Worm (Caenorhabditis elegans): ENCODE data around the gene Y67D2.2.

Y67D2.2 gene

DNA sequence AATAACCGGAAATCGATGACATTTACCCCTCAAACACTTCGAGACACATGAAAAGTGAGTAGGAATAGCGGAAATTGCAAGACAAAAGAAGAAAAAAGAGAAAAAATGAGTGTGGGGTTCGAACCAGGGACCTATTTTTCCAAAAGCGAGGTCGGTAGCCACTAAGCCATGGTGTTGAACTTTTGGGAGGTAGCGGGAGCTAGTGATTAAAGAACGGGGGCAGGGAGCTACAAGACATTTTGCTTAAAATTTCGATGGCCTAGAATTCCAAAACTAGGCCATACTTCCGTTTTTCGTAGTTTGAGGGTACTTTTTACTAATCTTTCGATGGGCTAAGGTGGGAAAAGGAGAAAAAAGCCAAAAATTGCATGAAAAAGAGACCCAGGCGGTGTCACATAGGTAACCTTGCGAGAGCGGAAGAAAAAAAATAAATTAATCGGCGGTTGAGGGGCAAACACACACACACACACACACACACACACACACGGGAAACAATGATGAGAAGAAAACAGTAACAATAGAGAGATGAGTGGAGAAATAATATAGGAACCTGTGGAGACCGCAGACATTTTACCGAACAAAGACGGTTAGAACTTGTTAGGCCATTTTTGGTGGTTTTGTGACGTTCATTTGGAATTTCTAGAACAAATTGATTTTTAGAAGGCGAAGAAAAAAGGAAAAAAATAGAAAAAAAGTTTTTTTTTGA, 43.0 kb downstream of the Y67D2.2 start (continued):
- TF ChIP-seq mdl-1 (tag; optimal IDR thresholded peaks at IDR 0.05) (no peak), F16B12.6 (tag; optimal IDR thresholded peaks at IDR 0.05) (no peak), fkh-8 (tag; optimal IDR thresholded peaks at IDR 0.05) (peak; percentile 55), lin-15B (tag; optimal IDR thresholded peaks at IDR 0.05) (no peak), fkh-4 (tag; optimal IDR thresholded peaks at IDR 0.05; ENCODE audit: borderline replicate concordance) (no peak), ceh-82 (tag; optimal IDR thresholded peaks at IDR 0.05) (no peak), fos-1 (tag; optimal IDR thresholded peaks at IDR 0.05) (no peak), hlh-4 (tag; optimal IDR thresholded peaks at IDR 0.05) (no peak), lin-13 (GFP tag; optimal IDR thresholded peaks at IDR 0.05) (peak; percentile 25), lir-3 (tag; optimal IDR thresholded peaks at IDR 0.05; ENCODE audit: poor library complexity) (peak; percentile 52), tlp-1 (tag; optimal IDR thresholded peaks at IDR 0.05) (no peak), unc-130 (tag; optimal IDR thresholded peaks at IDR 0.05) (no peak), lin-14 (GFP tag; optimal IDR thresholded peaks at IDR 0.05) (peak; percentile 68), unc-86 (tag; optimal IDR thresholded peaks at IDR 0.05) (no peak), skn-1 (tag; optimal IDR thresholded peaks at IDR 0.05) (peak; percentile 8), hpl-2 (GFP tag; optimal IDR thresholded peaks at IDR 0.05) (no peak), lin-35 (GFP tag; optimal IDR thresholded peaks at IDR 0.05) (no peak), swsn-7 (tag; optimal IDR thresholded peaks at IDR 0.05) (peak; percentile 1), Y116A8C.19 (tag; optimal IDR thresholded peaks at IDR 0.05; ENCODE audit: borderline replicate concordance) (no peak), nhr-28 (tag; optimal IDR thresholded peaks at IDR 0.05) (no peak), ceh-88 (GFP tag; IDR thresholded peaks at IDR 0.05) (no peak), nhr-77 (tag; optimal IDR thresholded peaks at IDR 0.05) (no peak), aly-2 (tag; optimal IDR thresholded peaks at IDR 0.05) (no peak), nhr-84 (tag; optimal IDR thresholded peaks at IDR 0.05) (no peak), C16A3.4 (tag; optimal IDR thresholded peaks at IDR 0.05) (no peak), unc-62 (GFP tag; optimal IDR thresholded peaks at IDR 0.05) (no peak), nhr-90 (tag; optimal IDR thresholded peaks at IDR 0.05; ENCODE audit: poor library complexity) (peak; percentile 43), pax-3 (tag; optimal IDR thresholded peaks at IDR 0.05) (no peak), ztf-11 (tag; optimal IDR thresholded peaks at IDR 0.05) (peak in 1 of 2 experiments; percentile 26), nhr-71 (tag; optimal IDR thresholded peaks at IDR 0.05) (peak; percentile 53), pqm-1 (tag; optimal IDR thresholded peaks at IDR 0.05) (no peak), sox-4 (tag; optimal IDR thresholded peaks at IDR 0.05) (no peak), lsy-2 (tag; optimal IDR thresholded peaks at IDR 0.05) (peak in 1 of 2 experiments; percentile 2), nhr-20 (tag; optimal IDR thresholded peaks at IDR 0.05) (peak; percentile 37), snu-23 (GFP tag; optimal IDR thresholded peaks at IDR 0.05) (peak; percentile 40), pag-3 (tag; optimal IDR thresholded peaks at IDR 0.05; ENCODE audit: borderline replicate concordance, insufficient read depth) (no peak), nhr-85 (tag) (peak; percentile 81), efl-1 (optimal IDR thresholded peaks at IDR 0.05) (no peak), efl-1 (GFP tag; optimal IDR thresholded peaks at IDR 0.05 in 1 of 2) (peak in 1 of 2 experiments; percentile 86), ceh-90 (tag; optimal IDR thresholded peaks at IDR 0.05) (peak; percentile 54), ceh-8 (GFP tag; optimal IDR thresholded peaks at IDR 0.05) (no peak), hlh-17 (GFP tag; optimal IDR thresholded peaks at IDR 0.05; ENCODE audit: borderline replicate concordance) (no peak), ets-5 (GFP tag; IDR thresholded peaks at IDR 0.05) (no peak), jun-1 (tag; optimal IDR thresholded peaks at IDR 0.05) (no peak), alr-1 (tag; optimal IDR thresholded peaks at IDR 0.05; ENCODE audit: borderline replicate concordance) (no peak), elt-3 (tag; optimal IDR thresholded peaks at IDR 0.05) (peak in 1 of 6 experiments; percentile 70), mab-9 (GFP tag; IDR thresholded peaks at IDR 0.05) (no peak), tbx-2 (tag; optimal IDR thresholded peaks at IDR 0.05) (no peak), unc-30 (tag; optimal IDR thresholded peaks at IDR 0.05) (no peak), nhr-237 (tag; optimal IDR thresholded peaks at IDR 0.05) (no peak), efl-3 (GFP tag; optimal IDR thresholded peaks at IDR 0.05) (no peak), ceh-63 (GFP tag; optimal IDR thresholded peaks at IDR 0.05) (no peak)
